Fruit fly (Drosophila melanogaster) whole organism, prepupa: ENCODE results near the gene RhoGAP18B.
A peak's percentile ranks its signal among the peaks of the same experiment; 100 is the strongest.

Source experiments
- CG10631 ChIP-seq: fragments of 200-800 bp; sonication (Bioruptor generic); optimal IDR thresholded peaks from 2 replicates; lab custom pipeline; 2016; ENCODE audit warnings: missing biosample characterization, missing genetic modification characterization
- CG11294 ChIP-seq: fragments of 200-800 bp; sonication (Bioruptor generic); IDR thresholded peaks from 2 replicates; pipeline ENCODE4 v1.3.6; 2022; ENCODE audit warnings: missing biosample characterization, missing genetic modification characterization
- CG11762 ChIP-seq: fragments of 200-800 bp; sonication (Bioruptor generic); optimal IDR thresholded peaks from 3 replicates; lab custom pipeline; 2016; ENCODE audit warnings: missing biosample characterization, missing genetic modification characterization; ENCODE audit not compliant: insufficient read depth
- CG11902 ChIP-seq: fragments of 200-800 bp; sonication (Bioruptor generic); optimal IDR thresholded peaks from 3 replicates; lab custom pipeline; 2016; ENCODE audit warnings: missing biosample characterization, missing genetic modification characterization
- CG15336 ChIP-seq: fragments of 200-800 bp; sonication (Bioruptor generic); IDR thresholded peaks from 2 replicates; pipeline ENCODE4 v1.3.6; 2022; ENCODE audit warnings: missing biosample characterization, missing genetic modification characterization
- CG1621 ChIP-seq: fragments of 200-800 bp; sonication (Bioruptor generic); optimal IDR thresholded peaks from 3 replicates; lab custom pipeline; 2018; ENCODE audit warnings: missing biosample characterization, mild to moderate bottlenecking, missing genetic modification characterization
- CG16779 ChIP-seq: fragments of 200-800 bp; sonication (Bioruptor generic); optimal IDR thresholded peaks from 3 replicates; lab custom pipeline; 2017; ENCODE audit warnings: missing biosample characterization, mild to moderate bottlenecking, missing genetic modification characterization
- CG31627 ChIP-seq: fragments of 200-800 bp; sonication (Bioruptor generic); optimal IDR thresholded peaks from 3 replicates; lab custom pipeline; 2016; ENCODE audit warnings: missing biosample characterization, missing genetic modification characterization
- CG34406 ChIP-seq: fragments of 200-800 bp; sonication (Bioruptor generic); optimal IDR thresholded peaks from 3 replicates; lab custom pipeline; 2016; ENCODE audit warnings: missing biosample characterization, missing genetic modification characterization
- CG3919 ChIP-seq: fragments of 200-800 bp; sonication (Bioruptor generic); optimal IDR thresholded peaks from 3 replicates; lab custom pipeline; 2016; ENCODE audit warnings: missing biosample characterization, missing genetic modification characterization
- CG4318 ChIP-seq: fragments of 200-800 bp; sonication (Bioruptor generic); optimal IDR thresholded peaks from 3 replicates; lab custom pipeline; 2017; ENCODE audit warnings: missing biosample characterization, mild to moderate bottlenecking, missing genetic modification characterization
- CG6163 ChIP-seq: fragments of 200-800 bp; sonication (Bioruptor generic); IDR thresholded peaks from 3 replicates; pipeline ENCODE4 v1.3.6; 2022; ENCODE audit warnings: missing biosample characterization, missing genetic modification characterization
- CG6276 ChIP-seq: fragments of 200-800 bp; sonication (Bioruptor generic); optimal IDR thresholded peaks from 2 replicates; lab custom pipeline; 2017; ENCODE audit warnings: missing biosample characterization, mild to moderate bottlenecking, missing genetic modification characterization
- CG6792 ChIP-seq: fragments of 200-800 bp; sonication (Bioruptor generic); optimal IDR thresholded peaks from 3 replicates; lab custom pipeline; 2016; ENCODE audit warnings: missing biosample characterization, missing genetic modification characterization
- CG6854 ChIP-seq: fragments of 200-800 bp; sonication (Bioruptor generic); optimal IDR thresholded peaks from 2 replicates; lab custom pipeline; 2017; ENCODE audit warnings: missing biosample characterization, mild to moderate bottlenecking, missing genetic modification characterization
- CG7368 ChIP-seq: fragments of 200-800 bp; sonication (Bioruptor generic); optimal IDR thresholded peaks from 3 replicates; lab custom pipeline; 2016; ENCODE audit warnings: missing biosample characterization, missing genetic modification characterization
- CG8119 ChIP-seq: fragments of 200-800 bp; sonication (Bioruptor generic); IDR thresholded peaks from 3 replicates; pipeline ENCODE4 v1.3.6; 2022; ENCODE audit warnings: missing biosample characterization, missing genetic modification characterization
- CG8319 ChIP-seq: fragments of 200-800 bp; sonication (Bioruptor generic); optimal IDR thresholded peaks from 3 replicates; lab custom pipeline; 2016; ENCODE audit warnings: missing biosample characterization, missing genetic modification characterization
- CG8632 ChIP-seq: fragments of 200-800 bp; sonication (Bioruptor generic); optimal IDR thresholded peaks from 3 replicates; lab custom pipeline; 2016; ENCODE audit warnings: missing biosample characterization, missing genetic modification characterization
- CG9139 ChIP-seq: fragments of 200-800 bp; sonication (Bioruptor generic); optimal IDR thresholded peaks from 3 replicates; lab custom pipeline; 2017; ENCODE audit warnings: missing biosample characterization, mild to moderate bottlenecking, missing genetic modification characterization
- Eip75B ChIP-seq: fragments of 200-800 bp; sonication (Bioruptor generic); optimal IDR thresholded peaks from 3 replicates; lab custom pipeline; 2016; ENCODE audit warnings: missing biosample characterization, missing genetic modification characterization
- Eip78C ChIP-seq: fragments of 200-800 bp; sonication (Bioruptor generic); peaks from one replicate; lab custom pipeline; 2016; ENCODE audit warnings: missing biosample characterization, missing genetic modification characterization
- Eip93F ChIP-seq: fragments of 200-800 bp; sonication (Bioruptor generic); optimal IDR thresholded peaks from 2 replicates; lab custom pipeline; 2016; ENCODE audit warnings: missing biosample characterization, mild to moderate bottlenecking, missing genetic modification characterization
- Ets21C ChIP-seq: fragments of 200-800 bp; sonication (Bioruptor generic); optimal IDR thresholded peaks from 3 replicates; lab custom pipeline; 2016; ENCODE audit warnings: missing biosample characterization, missing genetic modification characterization
- Ets96B ChIP-seq: fragments of 200-800 bp; optimal IDR thresholded peaks from 2 replicates; lab custom pipeline; 2019; ENCODE audit warnings: missing biosample characterization, mild to moderate bottlenecking, missing genetic modification characterization, moderate library complexity
- Hr39 ChIP-seq: fragments of 200-800 bp; sonication (Bioruptor generic); optimal IDR thresholded peaks from 2 replicates; lab custom pipeline; 2016; ENCODE audit warnings: missing biosample characterization, missing genetic modification characterization
- Lpt ChIP-seq: fragments of 200-800 bp; sonication (Bioruptor generic); optimal IDR thresholded peaks from 3 replicates; lab custom pipeline; 2016; ENCODE audit warnings: missing biosample characterization, missing genetic modification characterization
- Met ChIP-seq: fragments of 200-800 bp; sonication (Bioruptor generic); optimal IDR thresholded peaks from 3 replicates; lab custom pipeline; 2016; ENCODE audit warnings: missing biosample characterization, missing genetic modification characterization
- Smox ChIP-seq: fragments of 200-800 bp; sonication (Bioruptor generic); optimal IDR thresholded peaks from 3 replicates; lab custom pipeline; 2016; ENCODE audit warnings: missing biosample characterization, missing genetic modification characterization
- Sox102F ChIP-seq: fragments of 200-800 bp; sonication (Bioruptor generic); optimal IDR thresholded peaks from 2 replicates; lab custom pipeline; 2016; ENCODE audit warnings: missing biosample characterization, mild to moderate bottlenecking, missing genetic modification characterization
- Sox14 ChIP-seq: fragments of 200-800 bp; sonication (Bioruptor generic); optimal IDR thresholded peaks from 3 replicates; lab custom pipeline; 2016; ENCODE audit warnings: missing biosample characterization, missing genetic modification characterization
- Sox15 ChIP-seq: fragments of 200-800 bp; sonication (Bioruptor generic); optimal IDR thresholded peaks from 3 replicates; lab custom pipeline; 2016; ENCODE audit warnings: missing biosample characterization, missing genetic modification characterization
- achi ChIP-seq: fragments of 200-800 bp; sonication (Bioruptor generic); optimal IDR thresholded peaks from 3 replicates; lab custom pipeline; 2016; ENCODE audit warnings: missing biosample characterization, missing genetic modification characterization
- acj6 ChIP-seq: fragments of 200-800 bp; sonication (Bioruptor generic); optimal IDR thresholded peaks from 3 replicates; lab custom pipeline; 2016; ENCODE audit warnings: missing biosample characterization, missing genetic modification characterization
- cyc ChIP-seq: fragments of 200-800 bp; sonication (Bioruptor generic); optimal IDR thresholded peaks from 3 replicates; lab custom pipeline; 2016; ENCODE audit warnings: missing biosample characterization, missing genetic modification characterization
- dac ChIP-seq: fragments of 200-800 bp; sonication (Bioruptor generic); optimal IDR thresholded peaks from 2 replicates; lab custom pipeline; 2017; ENCODE audit warnings: missing biosample characterization, mild to moderate bottlenecking, missing genetic modification characterization
- dsx ChIP-seq: fragments of 200-800 bp; optimal IDR thresholded peaks from 3 replicates; lab custom pipeline; 2019; ENCODE audit warnings: missing biosample characterization, mild to moderate bottlenecking, missing genetic modification characterization, moderate library complexity; ENCODE audit not compliant: poor library complexity, severe bottlenecking
- eg ChIP-seq: fragments of 200-800 bp; sonication (Bioruptor generic); IDR thresholded peaks from 3 replicates; pipeline ENCODE4 v1.3.6; 2022; ENCODE audit warnings: missing biosample characterization, missing genetic modification characterization
- esn ChIP-seq: fragments of 200-800 bp; sonication (Bioruptor generic); optimal IDR thresholded peaks from 2 replicates; lab custom pipeline; 2016; ENCODE audit warnings: missing biosample characterization, mild to moderate bottlenecking, missing genetic modification characterization, moderate library complexity
- fd59A ChIP-seq: fragments of 200-800 bp; sonication (Bioruptor generic); optimal IDR thresholded peaks from 2 replicates; lab custom pipeline; 2017; ENCODE audit warnings: missing biosample characterization, mild to moderate bottlenecking, missing genetic modification characterization, missing genetic modification reagents
- fd85E ChIP-seq: fragments of 200-800 bp; sonication (Bioruptor generic); optimal IDR thresholded peaks from 3 replicates; lab custom pipeline; 2016; ENCODE audit warnings: missing biosample characterization, missing genetic modification characterization
- fkh ChIP-seq: fragments of 200-800 bp; sonication (Bioruptor generic); optimal IDR thresholded peaks from 3 replicates; lab custom pipeline; 2017; ENCODE audit warnings: missing biosample characterization, mild to moderate bottlenecking, missing genetic modification characterization, moderate library complexity
- lz ChIP-seq: fragments of 200-800 bp; sonication (Bioruptor generic); optimal IDR thresholded peaks from 3 replicates; lab custom pipeline; 2016; ENCODE audit warnings: missing biosample characterization, missing genetic modification characterization
- salr ChIP-seq, 2 experiments: fragments of 200-800 bp; sonication (Bioruptor generic); optimal IDR thresholded peaks; 3 replicates each; lab custom pipeline; 2016 to 2018; ENCODE audit warnings: missing biosample characterization in 2 of 2, missing genetic modification characterization in 2 of 2, mild to moderate bottlenecking in 1 of 2
- spab ChIP-seq: fragments of 200-800 bp; sonication (Bioruptor generic); optimal IDR thresholded peaks from 2 replicates; lab custom pipeline; 2017; ENCODE audit warnings: missing biosample characterization, mild to moderate bottlenecking, missing genetic modification characterization, missing genetic modification reagents
- svp ChIP-seq: fragments of 200-800 bp; sonication (Bioruptor generic); peaks from one replicate; lab custom pipeline; 2016; ENCODE audit warnings: missing biosample characterization, missing genetic modification characterization
- topi ChIP-seq: fragments of 200-800 bp; sonication (Bioruptor generic); optimal IDR thresholded peaks from 3 replicates; lab custom pipeline; 2016; ENCODE audit warnings: missing biosample characterization, missing genetic modification characterization
- vri ChIP-seq: fragments of 200-800 bp; sonication (Bioruptor generic); optimal IDR thresholded peaks from 3 replicates; lab custom pipeline; 2016; ENCODE audit warnings: missing biosample characterization, mild to moderate bottlenecking, missing genetic modification characterization

RhoGAP18B gene

dm6 chrX:19155922-19156437 is 10.9 kb downstream of the RhoGAP18B start (continued):
- TF ChIP-seq CG11762 (GFP tag; lab: Kevin White, UChicago) (peak; percentile 78), Hr39 (GFP tag; lab: Kevin White, UChicago) (peak; percentile 64), eg (GFP tag; lab: Robert Waterston, UW) (peak; percentile 87), CG9139 (GFP tag; lab: Kevin White, UChicago) (peak; percentile 83), fd59A (peak; percentile 81), cyc (GFP tag; lab: Kevin White, UChicago) (peak; percentile 75), CG8319 (peak; percentile 73), CG8632 (GFP tag; lab: Kevin White, UChicago) (peak; percentile 90), CG3919 (GFP tag; lab: Kevin White, UChicago) (peak; percentile 89)

- peak; percentile 78 for TF ChIP-seq CG11294 (GFP tag; lab: Robert Waterston, UW)
- TF ChIP-seq esn, result peak; percentile 96
- peak; percentile 96 for TF ChIP-seq CG6792 (GFP tag; lab: Kevin White, UChicago)
- peak; percentile 83 for TF ChIP-seq Eip93F (GFP tag; lab: Kevin White, UChicago)
- TF ChIP-seq CG1621 (tag; lab: Kevin White, UChicago), result peak; percentile 89
- TF ChIP-seq fd59A, result peak; percentile 83
- TF ChIP-seq CG34406 (GFP tag; lab: Kevin White, UChicago), result peak; percentile 94
- peak; percentile 77 for TF ChIP-seq CG9139 (GFP tag; lab: Kevin White, UChicago)
- peak; percentile 78 for TF ChIP-seq fd85E (GFP tag; lab: Kevin White, UChicago)
- peak; percentile 97 for TF ChIP-seq CG6163 (GFP tag; lab: Robert Waterston, UW)
- peak; percentile 91 for TF ChIP-seq dac (GFP tag; lab: Kevin White, UChicago)
- peak; percentile 96 for TF ChIP-seq Sox102F (GFP tag; lab: Kevin White, UChicago)
- peak; percentile 96 for TF ChIP-seq CG7368
- peak; percentile 97 for TF ChIP-seq topi (GFP tag; lab: Kevin White, UChicago)
- TF ChIP-seq svp (GFP tag; lab: Kevin White, UChicago), result peak; percentile 99
- peak; percentile 94 for TF ChIP-seq CG8119 (GFP tag; lab: Robert Waterston, UW)
- peak; percentile 94 for TF ChIP-seq eg (GFP tag; lab: Robert Waterston, UW)
- peak; percentile 84 for TF ChIP-seq CG16779
- peak; percentile 96 for TF ChIP-seq CG3919 (GFP tag; lab: Kevin White, UChicago)
- peak; percentile 92 for TF ChIP-seq Lpt (GFP tag; lab: Kevin White, UChicago)
- peak; percentile 88 for TF ChIP-seq Ets96B (tag; lab: Kevin White, UChicago)
- TF ChIP-seq CG11902, result peak; percentile 92
- peak; percentile 88 for TF ChIP-seq vri (GFP tag; lab: Kevin White, UChicago)
- peak; percentile 95 for TF ChIP-seq Hr39 (GFP tag; lab: Kevin White, UChicago)
- peak; percentile 95 for TF ChIP-seq CG15336 (GFP tag; lab: Robert Waterston, UW)
- peak; percentile 93 for TF ChIP-seq Smox (GFP tag; lab: Kevin White, UChicago)
- TF ChIP-seq dsx (GFP tag; lab: Kevin White, UChicago), result peak; percentile 91
- peak; percentile 91 for TF ChIP-seq CG11762 (GFP tag; lab: Kevin White, UChicago)
- peak; percentile 95 for TF ChIP-seq cyc (GFP tag; lab: Kevin White, UChicago)
- TF ChIP-seq acj6 (GFP tag; lab: Kevin White, UChicago), result peak; percentile 93
- peak; percentile 81 to 85 for TF ChIP-seq salr (GFP tag; optimal IDR thresholded peaks at IDR 0.05; lab: Kevin White, UChicago)
- peak; percentile 99 for TF ChIP-seq Eip78C (GFP tag; lab: Kevin White, UChicago)
- peak; percentile 82 for TF ChIP-seq spab (GFP tag; lab: Kevin White, UChicago)
- peak; percentile 96 for TF ChIP-seq Met
- TF ChIP-seq CG4318, result peak; percentile 92
- peak; percentile 95 for TF ChIP-seq lz
- TF ChIP-seq Ets21C (GFP tag; lab: Kevin White, UChicago), result peak; percentile 89
- peak; percentile 84 for TF ChIP-seq CG6854 (GFP tag; lab: Kevin White, UChicago)
- peak; percentile 95 for TF ChIP-seq achi (GFP tag; lab: Kevin White, UChicago)
- peak; percentile 97 for TF ChIP-seq Eip75B
- TF ChIP-seq Sox15, result peak; percentile 91
- TF ChIP-seq CG10631 (GFP tag; lab: Kevin White, UChicago), result peak; percentile 94
- TF ChIP-seq CG6276, result peak; percentile 89
- TF ChIP-seq CG31627, result peak; percentile 94
- peak; percentile 50 for TF ChIP-seq fkh
- peak; percentile 95 for TF ChIP-seq Sox14
Observed at dm6 chrX:19154998-19155397, 11.9 kb downstream of the RhoGAP18B start.
